Fruit fly (Drosophila melanogaster): ENCODE data around the gene CG18549.

- TF ChIP-seq fd64A (GFP tag; optimal IDR thresholded peaks at IDR 0.05), result no peak
- no peak for TF ChIP-seq gce (GFP tag; IDR thresholded peaks at IDR 0.05)
Measured at dm6 chr3R:12447353-12447752, 1.7 kb upstream of the CG18549 start, which contains the start of gene vrs.

All from whole organism, embryonic.